Fruit fly (Drosophila melanogaster): Measurements from ENCODE around the gene CG12301.

The CG12301 gene

DNA sequence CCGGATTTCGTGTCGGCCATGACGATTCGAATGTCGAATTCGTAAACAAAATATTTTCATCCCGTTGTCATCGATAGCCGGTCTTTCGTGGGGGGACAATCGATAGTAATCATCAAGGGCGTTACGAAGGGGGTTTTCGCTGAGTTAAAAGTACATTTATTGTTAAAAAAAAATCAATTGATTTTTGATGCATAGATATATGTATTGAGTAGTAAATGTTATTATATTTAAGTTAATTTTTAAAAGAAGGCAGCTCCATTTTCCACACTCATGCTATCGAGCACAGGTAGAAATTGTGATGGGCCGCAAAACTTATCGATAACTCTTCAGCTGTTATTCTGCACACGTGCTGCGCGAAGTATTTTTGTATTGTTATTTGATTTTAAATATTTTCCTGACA lies at the start of gene CG12301, which contains the start of gene mrn:
TSS of gene CG12301 (plus strand) at position 314 of the 400 bp plus-strand sequence.
TSS of gene mrn (minus strand) at position 51 of the 400 bp plus-strand sequence.
- peak; percentile 44 for TF ChIP-seq CG17801 (GFP tag; optimal IDR thresholded peaks at IDR 0.05; ENCODE audit: partially characterized antibody)

DNA sequence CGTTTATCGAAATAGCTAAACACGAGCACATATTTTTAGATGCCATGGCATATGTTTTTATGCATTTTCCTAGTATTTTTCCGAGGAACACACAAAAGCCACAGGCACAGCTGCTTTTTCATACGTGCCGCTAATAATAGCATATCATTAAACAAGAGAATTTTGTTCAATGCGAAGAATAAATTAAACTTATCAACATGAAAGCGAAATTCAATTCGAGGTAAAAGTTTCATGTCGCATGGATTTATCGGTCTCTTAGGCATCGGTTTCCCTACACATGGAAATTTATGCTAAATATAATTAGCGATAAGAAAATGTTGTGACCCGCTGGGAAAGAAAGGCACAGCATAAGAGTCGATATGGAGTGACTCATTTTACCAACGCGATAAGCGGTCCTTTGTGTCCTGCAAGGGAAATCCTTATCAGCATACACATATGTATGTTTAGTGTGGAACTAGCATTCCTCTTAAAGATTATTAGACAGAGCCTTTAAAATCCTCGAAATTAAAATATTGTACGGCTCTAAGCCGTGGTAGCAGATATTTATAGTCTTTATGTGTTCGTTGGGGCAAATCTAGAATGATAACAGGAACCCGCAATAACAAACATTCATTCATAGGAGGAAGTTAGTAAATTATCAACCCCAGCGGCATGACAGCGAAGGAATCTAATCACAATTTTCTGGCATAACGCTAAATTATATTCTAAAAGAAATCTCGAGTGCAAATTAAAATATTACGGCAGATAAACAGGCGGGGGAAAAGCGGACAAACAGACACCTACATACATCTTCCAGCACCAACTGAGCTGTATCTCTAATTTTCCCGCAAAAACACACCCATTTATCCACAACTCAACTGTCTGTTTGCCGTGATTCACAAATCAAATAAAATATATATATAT lies 48.9 kb upstream of the CG12301 start, which contains the start of gene CG43248:
TSS of gene CG43248 (minus strand) at position 51 of the 903 bp plus-strand sequence.
- TF ChIP-seq CG17801 (GFP tag; optimal IDR thresholded peaks at IDR 0.05; ENCODE audit: partially characterized antibody): no peak

DNA sequence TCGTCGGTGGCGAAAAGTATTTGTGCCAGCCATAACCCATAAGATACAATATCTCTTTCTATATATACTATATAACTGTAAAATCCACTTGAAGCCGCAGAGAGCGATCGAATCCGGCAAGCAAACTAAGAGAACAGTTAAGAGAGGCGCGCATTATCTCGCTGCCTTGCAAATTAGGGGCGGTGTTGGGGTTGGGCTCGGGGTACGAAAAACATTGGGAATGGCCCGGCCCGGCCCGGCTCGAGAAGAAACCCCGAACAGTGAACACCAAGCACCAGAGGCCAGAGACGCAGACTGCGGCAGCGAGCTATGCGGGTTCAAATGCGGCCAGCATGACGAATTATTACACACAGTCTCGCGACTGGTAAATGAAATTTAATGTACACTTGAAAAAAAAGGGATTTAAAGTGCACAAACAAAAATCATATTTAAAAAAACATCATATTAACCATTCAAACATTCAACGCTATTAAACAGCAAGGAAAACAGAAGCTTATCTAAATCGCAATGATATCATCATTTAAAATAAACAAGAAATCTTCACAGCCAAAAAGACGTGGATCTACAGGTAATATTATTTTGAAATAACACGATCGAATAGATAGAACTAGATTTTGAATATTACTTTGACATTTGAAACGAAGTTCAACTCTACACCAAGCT lies 48.1 kb upstream of the CG12301 start:
- TF ChIP-seq CG17801 (GFP tag; optimal IDR thresholded peaks at IDR 0.05; ENCODE audit: partially characterized antibody): no peak

DNA sequence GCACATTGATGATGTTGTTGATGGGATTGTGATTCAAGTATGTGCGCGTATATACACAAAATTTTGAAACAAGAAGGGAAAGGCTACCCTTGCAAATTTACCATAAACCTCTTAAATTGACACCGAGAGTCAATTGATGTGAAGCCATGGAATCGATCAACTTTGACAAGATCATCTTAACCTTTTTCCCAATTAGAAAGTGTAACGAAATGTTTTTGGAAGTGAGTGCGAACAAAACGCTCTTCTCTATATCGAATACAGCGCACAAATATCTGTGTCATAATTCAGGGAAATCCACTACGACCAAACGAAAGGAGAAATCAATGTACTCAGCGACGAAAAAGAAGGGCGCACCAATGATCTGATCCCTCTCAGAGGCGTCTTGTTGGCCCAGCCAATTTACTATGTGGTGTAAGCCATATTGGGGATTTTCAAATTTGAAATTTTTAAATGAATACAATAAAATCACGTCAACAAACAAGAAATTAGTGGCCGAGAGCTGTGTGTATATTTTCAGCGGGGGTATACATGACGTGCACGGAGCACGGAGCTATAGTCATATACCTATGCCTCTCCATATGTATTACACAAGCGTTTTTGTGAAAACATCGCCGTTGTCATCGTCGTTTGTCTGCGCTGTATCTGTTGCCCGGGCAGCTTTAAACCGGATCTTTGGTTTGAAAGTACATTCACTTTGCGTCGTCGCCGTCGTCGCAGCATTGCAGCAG lies 47.0 kb upstream of the CG12301 start:
- no peak for TF ChIP-seq CG17801 (GFP tag; optimal IDR thresholded peaks at IDR 0.05; ENCODE audit: partially characterized antibody)

DNA sequence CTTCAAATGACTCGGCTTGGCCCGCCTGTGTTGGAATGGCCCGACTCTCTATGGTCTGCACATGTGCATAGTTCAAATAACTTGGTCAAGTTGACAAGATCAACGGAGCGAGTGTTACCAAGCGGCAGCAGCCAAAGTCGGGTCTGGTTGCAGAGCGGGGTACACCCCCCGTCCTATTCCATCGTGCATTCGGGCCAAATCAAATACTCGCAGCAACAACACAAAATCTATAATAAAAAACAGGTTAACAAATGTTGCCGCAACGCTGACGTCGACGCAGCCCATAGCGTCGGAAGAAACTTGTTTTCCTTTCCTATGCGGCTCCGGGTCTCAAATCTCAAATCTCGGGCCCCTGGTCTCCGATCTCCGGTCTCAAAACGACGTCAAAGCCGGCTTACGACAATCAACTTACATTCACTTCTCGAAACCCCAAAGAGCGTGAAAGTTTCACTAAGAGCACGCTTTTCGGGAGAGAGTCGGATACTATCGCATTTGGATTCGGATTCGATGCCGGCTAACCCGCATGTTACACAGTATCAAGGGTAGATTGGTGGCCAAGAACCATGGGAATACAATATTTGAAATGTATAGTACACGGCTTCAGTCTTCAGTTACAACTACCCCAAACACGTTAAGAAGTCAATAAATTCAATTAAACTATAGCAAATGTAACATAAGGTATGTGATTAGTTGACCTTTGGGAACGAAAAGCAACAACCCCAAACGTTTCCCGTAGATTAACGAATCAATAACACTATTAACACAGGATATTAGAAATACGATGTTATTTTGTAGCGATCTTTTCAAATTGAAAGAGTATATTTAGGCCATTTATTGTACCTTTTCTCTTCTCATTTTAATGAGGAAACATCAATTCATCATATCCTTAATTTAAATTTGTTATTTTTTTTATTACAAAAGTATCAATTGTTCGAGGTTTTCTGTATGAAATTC lies 46.0 kb upstream of the CG12301 start:
- TF ChIP-seq CG17801 (GFP tag; optimal IDR thresholded peaks at IDR 0.05; ENCODE audit: partially characterized antibody): no peak

DNA sequence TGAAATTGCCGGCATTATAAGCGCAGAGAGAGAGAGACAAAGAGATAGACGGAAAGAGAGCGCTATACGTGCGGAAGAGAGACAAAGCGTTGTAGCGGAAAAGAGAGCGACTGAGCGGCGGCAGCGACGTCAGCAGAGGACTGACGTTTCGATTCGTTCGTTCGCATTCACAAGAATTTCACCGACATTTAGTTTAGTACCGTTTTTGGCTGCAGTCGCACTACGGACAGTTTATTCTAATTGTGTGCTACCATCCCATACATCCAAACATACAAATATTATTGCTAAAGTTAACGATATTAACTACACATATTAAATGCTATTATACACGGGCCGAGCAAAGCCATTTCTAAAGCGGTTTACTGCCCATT lies 45.4 kb upstream of the CG12301 start, which contains the start of gene CrebA:
TSS of gene CrebA (plus strand) at position 168 of the 371 bp plus-strand sequence.
- TF ChIP-seq CG17801 (GFP tag; optimal IDR thresholded peaks at IDR 0.05; ENCODE audit: partially characterized antibody): peak; percentile 1

DNA sequence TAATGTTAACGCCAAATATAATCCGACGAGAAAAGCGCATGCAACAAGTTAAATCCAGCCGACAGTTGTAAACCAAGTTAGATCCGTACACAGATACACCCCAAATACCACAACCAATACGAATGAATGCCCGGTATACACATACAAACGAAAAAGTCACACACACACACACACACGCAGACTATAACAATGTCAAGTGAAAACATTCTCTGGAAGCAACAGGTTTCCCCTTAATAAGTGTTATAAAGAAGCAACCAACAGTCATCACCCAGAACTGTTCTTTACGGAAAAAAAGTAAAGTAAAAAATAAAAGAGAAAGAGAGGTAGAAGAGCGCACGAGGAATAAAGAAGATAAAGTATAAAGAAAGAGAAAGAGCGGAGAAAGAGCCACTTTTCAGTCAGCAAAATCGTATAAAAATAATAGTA lies 44.8 kb upstream of the CG12301 start:
- TF ChIP-seq CG17801 (GFP tag; optimal IDR thresholded peaks at IDR 0.05; ENCODE audit: partially characterized antibody): no peak

DNA sequence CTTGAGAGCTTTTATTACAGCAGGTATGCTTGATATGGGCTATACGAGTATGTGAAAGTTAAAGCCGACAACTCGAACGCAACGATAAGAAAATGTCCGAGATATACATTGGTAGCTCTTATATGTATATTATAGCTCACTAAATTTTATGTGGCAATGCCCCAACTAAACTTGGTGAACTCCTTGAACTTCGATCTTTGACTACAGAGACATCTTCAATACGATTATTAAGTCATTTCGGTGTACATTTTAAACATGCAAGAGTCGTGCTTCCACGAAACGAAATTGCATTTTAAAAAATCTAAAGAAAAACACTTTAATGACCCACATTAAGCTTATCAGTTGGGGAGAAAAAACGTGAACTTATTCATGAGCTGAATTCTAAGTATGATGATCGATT lies 44.0 kb upstream of the CG12301 start:
- TF ChIP-seq CG17801 (GFP tag; optimal IDR thresholded peaks at IDR 0.05; ENCODE audit: partially characterized antibody): no peak

DNA sequence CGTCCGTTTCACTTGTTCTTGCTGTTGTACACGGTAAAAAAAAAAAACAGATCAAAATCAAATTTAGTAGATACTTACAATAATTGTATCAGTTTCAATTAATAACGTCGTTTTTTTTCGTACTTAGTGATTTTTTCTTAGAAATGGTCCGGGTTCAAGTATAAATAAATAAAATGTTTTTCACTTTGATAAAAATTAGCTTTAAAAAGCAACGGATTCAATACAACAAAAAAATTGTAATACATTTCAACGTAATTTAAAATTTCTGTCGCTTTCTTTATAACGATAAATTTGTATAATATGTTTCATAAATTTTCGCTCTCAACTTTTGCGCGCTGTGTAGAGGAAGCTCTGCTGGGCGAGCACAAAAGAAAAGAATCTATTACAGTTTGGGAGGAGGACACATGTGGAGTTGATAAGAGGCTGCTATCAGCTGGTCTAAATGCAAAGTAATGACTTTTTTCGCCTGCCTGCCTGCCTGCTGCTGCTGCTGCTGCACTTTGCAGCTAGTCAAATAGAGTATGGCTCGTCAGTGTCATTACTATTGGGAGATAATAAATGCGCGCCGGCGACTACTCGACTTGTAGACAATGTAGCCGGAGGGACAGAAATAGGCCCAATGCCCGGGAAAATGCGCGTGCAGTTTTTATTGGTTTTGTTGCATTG lies 42.6 kb upstream of the CG12301 start:
- TF ChIP-seq CG17801 (GFP tag; optimal IDR thresholded peaks at IDR 0.05; ENCODE audit: partially characterized antibody): no peak

DNA sequence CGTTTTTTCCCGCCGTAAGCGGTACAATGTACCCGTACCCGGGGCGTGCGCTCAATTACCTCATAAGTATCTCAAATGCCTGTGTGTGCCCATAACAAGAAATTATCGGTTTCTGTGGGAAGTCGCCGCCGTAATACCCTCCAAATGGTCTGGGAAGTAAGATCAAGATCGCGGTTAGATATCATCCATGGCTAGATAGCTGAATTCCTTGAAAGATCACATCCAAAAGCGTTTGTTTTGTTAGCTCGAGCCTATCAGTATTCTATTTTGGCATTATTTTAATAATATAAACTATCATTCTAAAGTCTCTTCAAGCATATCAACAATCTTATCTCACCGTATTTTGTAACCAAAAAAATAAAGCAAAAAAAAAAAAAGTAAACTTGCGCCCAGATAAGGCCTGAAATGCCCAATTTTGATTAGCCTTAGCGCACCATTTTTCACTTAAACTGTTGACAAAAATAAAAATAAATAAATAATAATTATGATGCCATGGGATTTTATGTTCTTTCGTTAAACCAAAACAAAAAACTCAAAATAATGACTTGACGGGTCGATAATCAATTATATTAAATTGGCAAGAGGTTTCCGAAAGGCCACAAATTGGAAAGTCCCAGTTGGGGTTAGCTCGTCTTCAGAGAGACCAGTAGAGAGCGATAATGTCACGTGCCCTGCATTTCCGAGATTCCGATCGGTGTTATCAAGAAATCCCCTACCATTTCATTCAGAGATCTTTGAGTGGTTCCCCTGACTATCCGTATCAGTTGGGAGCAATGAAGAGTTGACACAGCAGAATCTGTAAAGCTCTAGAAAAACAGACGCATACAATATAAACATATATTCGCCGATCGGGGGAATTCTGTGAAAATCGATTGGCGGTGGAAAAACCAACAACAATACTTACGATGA lies 41.8 kb upstream of the CG12301 start:
- no peak for TF ChIP-seq CG17801 (GFP tag; optimal IDR thresholded peaks at IDR 0.05; ENCODE audit: partially characterized antibody)

DNA sequence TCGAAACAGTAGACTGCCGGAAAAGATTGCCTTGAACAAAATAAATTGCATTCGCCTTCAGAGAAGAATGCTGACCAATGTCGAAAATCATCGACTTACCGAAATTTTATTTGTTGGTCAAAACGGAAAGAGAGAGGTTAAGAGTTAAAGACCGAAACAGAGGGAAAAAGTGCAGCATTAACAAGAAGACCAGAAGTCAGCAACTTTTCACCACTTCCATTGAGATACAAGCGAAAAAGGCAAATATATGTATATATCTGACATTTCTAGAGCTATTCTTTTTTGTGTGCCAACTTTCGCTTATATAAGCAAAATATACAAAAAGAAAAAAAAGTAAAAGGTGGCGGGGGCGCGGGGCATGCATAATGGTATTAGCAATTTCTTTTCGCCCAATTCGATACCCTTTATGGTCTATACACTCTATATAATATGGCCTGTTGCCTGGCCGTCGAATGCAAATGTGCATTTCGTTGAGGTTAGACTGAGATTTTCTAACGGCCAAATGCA lies 40.6 kb upstream of the CG12301 start:
- TF ChIP-seq CG17801 (GFP tag; optimal IDR thresholded peaks at IDR 0.05; ENCODE audit: partially characterized antibody): peak; percentile 17

DNA sequence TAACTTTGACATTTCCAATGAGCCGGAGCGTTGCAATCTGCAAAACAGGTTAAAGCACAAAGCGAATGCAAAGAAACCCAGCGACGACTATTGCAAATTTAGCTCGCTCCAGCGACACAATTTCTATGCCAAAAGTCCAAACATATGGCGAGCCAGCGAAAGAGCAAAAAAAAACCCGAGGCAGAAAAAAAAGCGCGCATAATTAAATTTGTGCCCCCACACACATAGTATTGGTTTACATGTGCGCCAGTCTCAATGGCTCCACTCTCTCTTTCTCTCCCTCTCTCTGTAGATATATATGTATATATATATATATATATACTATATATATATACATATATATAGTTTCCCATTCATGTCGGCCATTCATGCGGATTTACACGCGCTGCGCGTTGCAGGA lies 39.9 kb upstream of the CG12301 start:
- no peak for TF ChIP-seq CG17801 (GFP tag; optimal IDR thresholded peaks at IDR 0.05; ENCODE audit: partially characterized antibody)

All from ovary, adult (tissue).